Worm (Caenorhabditis elegans): Measurements from ENCODE around the gene dhs-14.

The dhs-14 gene

ce11 chrV:2763105-2763504, 1.9 kb downstream of the dhs-14 start, which contains the start of gene R05D8.7:
R05D8.7 (minus strand) TSS chrV:2763208.
- TF ChIP-seq F13H6.1 (tag; optimal IDR thresholded peaks at IDR 0.05) (no peak), nhr-25 (tag; optimal IDR thresholded peaks at IDR 0.05) (no peak), C34F6.9 (tag; optimal IDR thresholded peaks at IDR 0.05) (no peak), nhr-77 (tag; optimal IDR thresholded peaks at IDR 0.05) (no peak), sma-3 (GFP tag; optimal IDR thresholded peaks at IDR 0.05) (no peak), snpc-4 (tag; optimal IDR thresholded peaks at IDR 0.05) (no peak), Y55F3AM.14 (GFP tag; optimal IDR thresholded peaks at IDR 0.05) (no peak), ztf-4 (tag; optimal IDR thresholded peaks at IDR 0.05) (no peak), crh-2 (tag; optimal IDR thresholded peaks at IDR 0.05) (no peak)

ce11 chrV:2761470-2761869, 3.5 kb downstream of the dhs-14 start:
- TF ChIP-seq alr-1 (tag; optimal IDR thresholded peaks at IDR 0.05) (no peak), nhr-6 (tag; optimal IDR thresholded peaks at IDR 0.05) (no peak), C34F6.9 (tag; optimal IDR thresholded peaks at IDR 0.05) (no peak), nhr-21 (tag; optimal IDR thresholded peaks at IDR 0.05) (no peak), unc-39 (tag; optimal IDR thresholded peaks at IDR 0.05) (no peak), mbf-1 (tag; optimal IDR thresholded peaks at IDR 0.05) (no peak), sma-3 (GFP tag; optimal IDR thresholded peaks at IDR 0.05) (no peak), ztf-4 (tag; optimal IDR thresholded peaks at IDR 0.05) (no peak), elt-1 (tag; optimal IDR thresholded peaks at IDR 0.05) (no peak), elt-3 (tag; optimal IDR thresholded peaks at IDR 0.05) (no peak), nhr-77 (tag; optimal IDR thresholded peaks at IDR 0.05) (no peak), dmd-4 (tag; optimal IDR thresholded peaks at IDR 0.05) (no peak), lin-39 (tag; optimal IDR thresholded peaks at IDR 0.05) (no peak), nhr-12 (tag; optimal IDR thresholded peaks at IDR 0.05) (no peak), gmeb-1 (tag; optimal IDR thresholded peaks at IDR 0.05) (no peak), lin-13 (GFP tag; optimal IDR thresholded peaks at IDR 0.05) (no peak)

- TF ChIP-seq C34F6.9 (tag; optimal IDR thresholded peaks at IDR 0.05), result no peak
- no peak for TF ChIP-seq nhr-11 (tag; optimal IDR thresholded peaks at IDR 0.05)
- no peak for TF ChIP-seq nhr-25 (tag; optimal IDR thresholded peaks at IDR 0.05)
- TF ChIP-seq mbf-1 (tag; optimal IDR thresholded peaks at IDR 0.05), result no peak
- no peak for TF ChIP-seq elt-1 (tag; optimal IDR thresholded peaks at IDR 0.05)
- no peak for TF ChIP-seq elt-3 (tag; optimal IDR thresholded peaks at IDR 0.05)
- no peak for TF ChIP-seq gmeb-1 (tag; optimal IDR thresholded peaks at IDR 0.05)
- no peak for TF ChIP-seq nhr-77 (tag; optimal IDR thresholded peaks at IDR 0.05)
- TF ChIP-seq blmp-1 (tag; optimal IDR thresholded peaks at IDR 0.05; ENCODE audit: insufficient read depth), result no peak
- no peak for TF ChIP-seq sem-4 (tag; optimal IDR thresholded peaks at IDR 0.05)
Observed at ce11 chrV:2759456-2759855, 5.5 kb downstream of the dhs-14 start, which contains the start of gene srg-58. srg-58 (minus strand) TSS chrV:2759556.

ce11 chrV:2758437-2758836, 6.6 kb downstream of the dhs-14 start:
- TF ChIP-seq ztf-1 (GFP tag; conservative IDR thresholded peaks at IDR 0.05) (no peak), mbf-1 (tag; optimal IDR thresholded peaks at IDR 0.05) (no peak)

- no peak for TF ChIP-seq nhr-10 (tag; optimal IDR thresholded peaks at IDR 0.05)
- TF ChIP-seq sem-4 (tag; optimal IDR thresholded peaks at IDR 0.05), result no peak
- TF ChIP-seq ztf-11 (tag; optimal IDR thresholded peaks at IDR 0.05), result no peak
- TF ChIP-seq snpc-4 (tag; optimal IDR thresholded peaks at IDR 0.05), result no peak
- no peak for TF ChIP-seq lin-11 (tag; optimal IDR thresholded peaks at IDR 0.05)
- TF ChIP-seq Y55F3AM.14 (GFP tag; optimal IDR thresholded peaks at IDR 0.05), result no peak
- no peak for TF ChIP-seq ztf-1 (GFP tag; conservative IDR thresholded peaks at IDR 0.05)
- TF ChIP-seq nhr-237 (tag; optimal IDR thresholded peaks at IDR 0.05), result no peak
- no peak for TF ChIP-seq gmeb-1 (tag; optimal IDR thresholded peaks at IDR 0.05)
- no peak for TF ChIP-seq nhr-12 (tag; optimal IDR thresholded peaks at IDR 0.05)
- no peak for TF ChIP-seq nhr-23 (tag; optimal IDR thresholded peaks at IDR 0.05)
- TF ChIP-seq ama-1 (optimal IDR thresholded peaks at IDR 0.05), result no peak
- TF ChIP-seq unc-39 (tag; optimal IDR thresholded peaks at IDR 0.05), result no peak
- no peak for TF ChIP-seq nhr-6 (tag; optimal IDR thresholded peaks at IDR 0.05)
Observed at ce11 chrV:2757226-2757893, 7.6 kb downstream of the dhs-14 start, which contains the start of gene srx-28. srx-28 (minus strand) TSS chrV:2757276.

- TF ChIP-seq nhr-25 (tag; optimal IDR thresholded peaks at IDR 0.05) (no peak), ceh-16 (tag; optimal IDR thresholded peaks at IDR 0.05) (no peak), alr-1 (tag; optimal IDR thresholded peaks at IDR 0.05) (no peak)
Observed at ce11 chrV:2753007-2753406, 12.0 kb downstream of the dhs-14 start, which contains the start of gene srx-26. srx-26 (minus strand) TSS chrV:2753107.

Measured in whole organism, L2 larva.